Fruit fly (Drosophila melanogaster) whole organism, wandering third instar larva: Measurements from ENCODE around the gene alpha-Man-Ia.

Source experiments
- Abd-B ChIP-seq: fragments of >200 bp; optimal IDR thresholded peaks from 2 replicates; lab custom pipeline; 2017; ENCODE audit warnings: missing biosample characterization, missing genetic modification characterization
- CG32264 ChIP-seq: fragments of 200-800 bp; sonication (Bioruptor generic); optimal IDR thresholded peaks from 2 replicates; lab custom pipeline; 2016; ENCODE audit warnings: missing biosample characterization, missing genetic modification characterization
- CG9705 ChIP-seq: fragments of 200-800 bp; sonication (Bioruptor generic); optimal IDR thresholded peaks from 2 replicates; lab custom pipeline; 2018; ENCODE audit warnings: missing biosample characterization, mild to moderate bottlenecking, missing genetic modification characterization
- CrebA ChIP-seq: fragments of 200-800 bp; sonication (Bioruptor generic); optimal IDR thresholded peaks from 2 replicates; lab custom pipeline; 2016; ENCODE audit warnings: missing biosample characterization, mild to moderate bottlenecking, missing genetic modification characterization, borderline replicate concordance
- Dfd ChIP-seq: fragments of >200 bp; optimal IDR thresholded peaks from 2 replicates; lab custom pipeline; 2017; ENCODE audit warnings: missing biosample characterization, missing genetic modification characterization
- Dif ChIP-seq: fragments of 200-275, 200-300 bp; sonication (Bioruptor generic); optimal IDR thresholded peaks from 2 replicates; lab custom pipeline; 2018; ENCODE audit warnings: missing biosample characterization, missing genetic modification characterization; ENCODE audit not compliant: partially characterized antibody
- HLH106 ChIP-seq: fragments of 200-800 bp; optimal IDR thresholded peaks from 3 replicates; lab custom pipeline; 2019; ENCODE audit warnings: missing biosample characterization, mild to moderate bottlenecking, missing genetic modification characterization, moderate library complexity
- Hnf4 ChIP-seq: fragments of 200-800 bp; sonication (Bioruptor generic); optimal IDR thresholded peaks from 2 replicates; lab custom pipeline; 2016; ENCODE audit warnings: missing biosample characterization, mild to moderate bottlenecking, missing genetic modification characterization
- Hr78 ChIP-seq: fragments of >200 bp; optimal IDR thresholded peaks from 2 replicates; lab custom pipeline; 2017; ENCODE audit warnings: missing biosample characterization, missing genetic modification characterization
- Hr83 ChIP-seq: fragments of 200-300 bp; sonication (Bioruptor generic); optimal IDR thresholded peaks from 2 replicates; lab custom pipeline; 2016; ENCODE audit warnings: missing biosample characterization, mild to moderate bottlenecking, missing genetic modification characterization, moderate library complexity; ENCODE audit not compliant: poor library complexity, severe bottlenecking
- Jra ChIP-seq: sonication (Bioruptor generic); optimal IDR thresholded peaks from 2 replicates; lab custom pipeline; 2016; ENCODE audit warnings: missing biosample characterization, missing genetic modification characterization
- Myc ChIP-seq: fragments of >200 bp; optimal IDR thresholded peaks from 2 replicates; lab custom pipeline; 2017
- Rel ChIP-seq, 2 experiments: fragments of 200-800 bp; sonication (Bioruptor generic) in 1 of 2; optimal IDR thresholded peaks; 2 replicates in 1 of 2; 3 replicates in 1 of 2; lab custom pipeline; 2016 to 2019; ENCODE audit warnings: mild to moderate bottlenecking in 2 of 2, missing biosample characterization in 2 of 2, missing genetic modification characterization in 2 of 2, moderate library complexity in 1 of 2
- Sp1 ChIP-seq: fragments of 200-800 bp; sonication (Bioruptor generic); optimal IDR thresholded peaks from 3 replicates; lab custom pipeline; 2019; ENCODE audit warnings: missing biosample characterization, mild to moderate bottlenecking, missing genetic modification characterization, moderate library complexity
- br ChIP-seq: fragments of 200-800 bp; sonication (Bioruptor generic); optimal IDR thresholded peaks from 2 replicates; lab custom pipeline; 2016; ENCODE audit warnings: missing biosample characterization, missing genetic modification characterization
- brk ChIP-seq: fragments of 200-800 bp; sonication (Bioruptor generic); optimal IDR thresholded peaks from 2 replicates; lab custom pipeline; 2016; ENCODE audit warnings: missing biosample characterization, mild to moderate bottlenecking, missing genetic modification characterization
- dl ChIP-seq, 2 experiments: fragments of 175-275, 200-275 bp in 1 of 2; fragments of 200-275 bp in 1 of 2; sonication (Bioruptor generic); optimal IDR thresholded peaks; lab custom pipeline; 2018; ENCODE audit warnings: mild to moderate bottlenecking in 2 of 2, missing biosample characterization in 2 of 2, missing genetic modification characterization in 2 of 2, moderate library complexity in 2 of 2; ENCODE audit not compliant: partially characterized antibody in 2 of 2, insufficient read depth in 1 of 2
- dmrt93B ChIP-seq: fragments of 200-800 bp; sonication (Bioruptor generic); optimal IDR thresholded peaks from 2 replicates; lab custom pipeline; 2018; ENCODE audit warnings: missing biosample characterization, mild to moderate bottlenecking, missing genetic modification characterization
- dsf ChIP-seq: sonication (Bioruptor generic); optimal IDR thresholded peaks from 2 replicates; lab custom pipeline; 2016; ENCODE audit warnings: missing biosample characterization, missing genetic modification characterization, borderline replicate concordance
- ey ChIP-seq: fragments of 200-800 bp; sonication (Bioruptor generic); optimal IDR thresholded peaks from 2 replicates; lab custom pipeline; 2016; ENCODE audit warnings: missing biosample characterization, missing genetic modification characterization
- foxo ChIP-seq, 2 experiments: fragments of 200-800 bp; sonication (Bioruptor generic); optimal IDR thresholded peaks; 2 replicates in 1 of 2; 3 replicates in 1 of 2; lab custom pipeline; 2016 to 2017; ENCODE audit warnings: missing biosample characterization in 2 of 2, missing genetic modification characterization in 2 of 2
- fru ChIP-seq: fragments of 200-800 bp; sonication (Bioruptor generic); optimal IDR thresholded peaks from 3 replicates; lab custom pipeline; 2016; ENCODE audit warnings: missing biosample characterization, mild to moderate bottlenecking, missing genetic modification characterization
- h ChIP-seq: fragments of 200-800 bp; sonication (Bioruptor generic); optimal IDR thresholded peaks from 3 replicates; lab custom pipeline; 2016; ENCODE audit warnings: missing biosample characterization, mild to moderate bottlenecking, missing genetic modification characterization
- jim ChIP-seq: fragments of 175-275, 200-325 bp; sonication (Bioruptor generic); optimal IDR thresholded peaks from 2 replicates; lab custom pipeline; 2016; ENCODE audit warnings: missing biosample characterization, mild to moderate bottlenecking, missing genetic modification characterization
- lola ChIP-seq: fragments of >200 bp; optimal IDR thresholded peaks from 2 replicates; lab custom pipeline; 2017; ENCODE audit warnings: missing biosample characterization, missing genetic modification characterization
- pan ChIP-seq: fragments of >200 bp; optimal IDR thresholded peaks from 2 replicates; lab custom pipeline; 2017
- psq ChIP-seq: fragments of 200-800 bp; sonication (Bioruptor generic); optimal IDR thresholded peaks from 3 replicates; lab custom pipeline; 2017; ENCODE audit warnings: missing biosample characterization, mild to moderate bottlenecking, missing genetic modification characterization, moderate library complexity
- sv ChIP-seq: fragments of 200-800 bp; sonication (Bioruptor generic); optimal IDR thresholded peaks from 3 replicates; lab custom pipeline; 2016; ENCODE audit warnings: missing biosample characterization, missing genetic modification characterization
- tai ChIP-seq: sonication (Bioruptor generic); optimal IDR thresholded peaks from 2 replicates; lab custom pipeline; 2016; ENCODE audit warnings: missing biosample characterization, missing genetic modification characterization
- usp ChIP-seq: fragments of >200 bp; optimal IDR thresholded peaks from 2 replicates; lab custom pipeline; 2017; ENCODE audit warnings: missing biosample characterization, missing genetic modification characterization
- woc ChIP-seq: sonication (Bioruptor generic); optimal IDR thresholded peaks from 2 replicates; lab custom pipeline; 2016; ENCODE audit warnings: missing biosample characterization, mild to moderate bottlenecking, missing genetic modification characterization

The alpha-Man-Ia gene

dm6 chrX:10261172-10261571 is 64.6 kb downstream of the alpha-Man-Ia start:
- peak; percentile 18 for TF ChIP-seq Dfd (GFP tag; lab: Kevin White, UChicago)
- TF ChIP-seq Sp1 (GFP tag; lab: Kevin White, UChicago): no peak
- TF ChIP-seq, all 38 proteins: peak for 1

dm6 chrX:10259524-10259923 is 66.2 kb downstream of the alpha-Man-Ia start:
- TF ChIP-seq HLH106 (tag; lab: Kevin White, UChicago) (no peak), psq (GFP tag; lab: Kevin White, UChicago) (no peak), Hr83 (GFP tag; lab: Kevin White, UChicago) (no peak), Dfd (GFP tag; lab: Kevin White, UChicago) (no peak), tai (GFP tag; lab: Kevin White, UChicago) (no peak), Rel (GFP tag; optimal IDR thresholded peaks at IDR 0.05; lab: Kevin White, UChicago) (no peak), Rel (tag; optimal IDR thresholded peaks at IDR 0.05; lab: Kevin White, UChicago) (no peak), CG9705 (GFP tag; lab: Kevin White, UChicago) (no peak), usp (GFP tag; lab: Kevin White, UChicago) (no peak), Hr78 (GFP tag; lab: Kevin White, UChicago) (no peak), lola (GFP tag; lab: Kevin White, UChicago) (no peak), ey (no peak), sv (GFP tag; lab: Kevin White, UChicago) (no peak), foxo (GFP tag; optimal IDR thresholded peaks at IDR 0.05; lab: Kevin White, UChicago) (no peak), h (GFP tag; lab: Kevin White, UChicago) (no peak), Abd-B (GFP tag; lab: Kevin White, UChicago) (no peak), dmrt93B (GFP tag; lab: Kevin White, UChicago) (no peak), Hnf4 (no peak)

- TF ChIP-seq dsf (GFP tag; lab: Kevin White, UChicago) (no peak), dmrt93B (GFP tag; lab: Kevin White, UChicago) (no peak), jim (GFP tag; lab: Kevin White, UChicago) (no peak), pan (lab: Kevin White, UChicago) (no peak), woc (no peak), lola (GFP tag; lab: Kevin White, UChicago) (no peak), ey (no peak), sv (GFP tag; lab: Kevin White, UChicago) (no peak), Hnf4 (no peak), Myc (lab: Kevin White, UChicago) (no peak), fru (GFP tag; lab: Kevin White, UChicago) (no peak), brk (GFP tag; lab: Kevin White, UChicago) (no peak)
- TF ChIP-seq, all 38 proteins: peak for 0
Measured at dm6 chrX:10256228-10256627, 69.5 kb downstream of the alpha-Man-Ia start.

- TF ChIP-seq usp (GFP tag; lab: Kevin White, UChicago) (no peak), ey (no peak), CG32264 (GFP tag; lab: Kevin White, UChicago) (no peak), Dfd (GFP tag; lab: Kevin White, UChicago) (no peak), br (GFP tag; lab: Kevin White, UChicago) (no peak), dl (GFP tag; optimal IDR thresholded peaks at IDR 0.05; lab: Kevin White, UChicago; ENCODE audit: insufficient read depth in 1 of 2, partially characterized antibody in 2 of 2) (no peak), Myc (lab: Kevin White, UChicago) (no peak), brk (GFP tag; lab: Kevin White, UChicago) (no peak), CrebA (GFP tag; lab: Kevin White, UChicago) (no peak), Abd-B (GFP tag; lab: Kevin White, UChicago) (no peak), h (GFP tag; lab: Kevin White, UChicago) (no peak), Dif (GFP tag; lab: Kevin White, UChicago) (no peak), sv (GFP tag; lab: Kevin White, UChicago) (no peak), Rel (GFP tag; optimal IDR thresholded peaks at IDR 0.05; lab: Kevin White, UChicago) (no peak), Rel (tag; optimal IDR thresholded peaks at IDR 0.05; lab: Kevin White, UChicago) (no peak), Hr78 (GFP tag; lab: Kevin White, UChicago) (no peak), Jra (no peak)
Measured at dm6 chrX:10252745-10253144, 73.0 kb downstream of the alpha-Man-Ia start.
